Fruit fly (Drosophila melanogaster): ENCODE results near the gene CG11898.

Gene CG11898

dm6 chr3R:29139767-29140755 lies 25.4 kb upstream of the CG11898 start:
- TF ChIP-seq Rel (GFP tag; optimal IDR thresholded peaks at IDR 0.05) (no peak), Rel (tag; optimal IDR thresholded peaks at IDR 0.05) (peak; percentile 88), dl (GFP tag; optimal IDR thresholded peaks at IDR 0.05; ENCODE audit: insufficient read depth in 1 of 2, partially characterized antibody in 2 of 2) (no peak)

- TF ChIP-seq HLH106 (tag; optimal IDR thresholded peaks at IDR 0.05) (no peak), sage (GFP tag; optimal IDR thresholded peaks at IDR 0.05) (no peak), sv (GFP tag; optimal IDR thresholded peaks at IDR 0.05) (no peak), Vsx2 (GFP tag; optimal IDR thresholded peaks at IDR 0.05; ENCODE audit: partially characterized antibody) (no peak), dsf (GFP tag; optimal IDR thresholded peaks at IDR 0.05; ENCODE audit: borderline replicate concordance) (no peak), usp (GFP tag; optimal IDR thresholded peaks at IDR 0.05) (no peak), pan (optimal IDR thresholded peaks at IDR 0.05) (no peak), woc (GFP tag; optimal IDR thresholded peaks at IDR 0.05) (no peak), psq (GFP tag; optimal IDR thresholded peaks at IDR 0.05) (no peak), rgr (GFP tag; optimal IDR thresholded peaks at IDR 0.05) (no peak), tai (GFP tag; optimal IDR thresholded peaks at IDR 0.05) (no peak), CrebA (GFP tag; optimal IDR thresholded peaks at IDR 0.05; ENCODE audit: borderline replicate concordance) (no peak)
Measured at dm6 chr3R:29146710-29147109, 18.7 kb upstream of the CG11898 start, which contains the start of gene CG14511. CG14511 (minus strand) TSS chr3R:29146893.

- TF ChIP-seq N (GFP tag; optimal IDR thresholded peaks at IDR 0.05) (no peak), Jra (GFP tag; optimal IDR thresholded peaks at IDR 0.05) (no peak), dl (GFP tag; optimal IDR thresholded peaks at IDR 0.05; ENCODE audit: insufficient read depth in 1 of 2, partially characterized antibody in 2 of 2) (peak in 1 of 2 experiments; percentile 40), brk (GFP tag; optimal IDR thresholded peaks at IDR 0.05) (no peak), HLH106 (tag; optimal IDR thresholded peaks at IDR 0.05) (peak; percentile 1), woc (GFP tag; optimal IDR thresholded peaks at IDR 0.05) (no peak), Rel (GFP tag; optimal IDR thresholded peaks at IDR 0.05) (no peak), Rel (tag; optimal IDR thresholded peaks at IDR 0.05) (peak; percentile 80), br (GFP tag; optimal IDR thresholded peaks at IDR 0.05) (no peak), Dif (GFP tag; optimal IDR thresholded peaks at IDR 0.05; ENCODE audit: partially characterized antibody) (peak; percentile 13), sv (GFP tag; optimal IDR thresholded peaks at IDR 0.05) (peak; percentile 19), ey (GFP tag; optimal IDR thresholded peaks at IDR 0.05) (peak; percentile 43), OdsH (GFP tag; optimal IDR thresholded peaks at IDR 0.05) (peak; percentile 38), Vsx2 (GFP tag; optimal IDR thresholded peaks at IDR 0.05; ENCODE audit: partially characterized antibody) (no peak), CG32264 (GFP tag; optimal IDR thresholded peaks at IDR 0.05) (no peak), Hr78 (GFP tag; optimal IDR thresholded peaks at IDR 0.05) (no peak), rgr (GFP tag; optimal IDR thresholded peaks at IDR 0.05) (peak; percentile 51), foxo (GFP tag; optimal IDR thresholded peaks at IDR 0.05) (peak in 1 of 2 experiments; percentile 73), Mio (GFP tag; optimal IDR thresholded peaks at IDR 0.05) (no peak), h (GFP tag; optimal IDR thresholded peaks at IDR 0.05) (no peak), dmrt93B (GFP tag; optimal IDR thresholded peaks at IDR 0.05) (no peak), Hnf4 (GFP tag; optimal IDR thresholded peaks at IDR 0.05) (no peak), usp (GFP tag; optimal IDR thresholded peaks at IDR 0.05) (no peak), Hr83 (GFP tag; optimal IDR thresholded peaks at IDR 0.05; ENCODE audit: poor library complexity, severe bottlenecking) (peak; percentile 80), fru (GFP tag; optimal IDR thresholded peaks at IDR 0.05) (no peak), Myc (optimal IDR thresholded peaks at IDR 0.05) (no peak), Sp1 (GFP tag; optimal IDR thresholded peaks at IDR 0.05) (peak; percentile 30), psq (GFP tag; optimal IDR thresholded peaks at IDR 0.05) (peak; percentile 26)
Measured at dm6 chr3R:29148072-29148471, 17.4 kb upstream of the CG11898 start, which contains the start of the genes CG11882 and Pglym78. CG11882 (minus strand) TSS chr3R:29148172. Pglym78 (plus strand) TSS chr3R:29148248.

Measured in whole organism, wandering third instar larva.